Fruit fly (Drosophila melanogaster): ENCODE results near the gene Smyd3.

- TF ChIP-seq TFAM (GFP tag; optimal IDR thresholded peaks at IDR 0.05): peak; percentile 86
- peak; percentile 89 for TF ChIP-seq Taf1 (GFP tag; IDR thresholded peaks at IDR 0.05)
- peak; percentile 96 for TF ChIP-seq Dbx (GFP tag; IDR thresholded peaks at IDR 0.05)
- peak; percentile 97 for TF ChIP-seq Atf6 (GFP tag; IDR thresholded peaks at IDR 0.05)
- peak; percentile 94 for TF ChIP-seq run (tag; optimal IDR thresholded peaks at IDR 0.05)
- TF ChIP-seq vnd (GFP tag; IDR thresholded peaks at IDR 0.05; ENCODE audit: partially characterized antibody): peak; percentile 55
- peak; percentile 28 for TF ChIP-seq Dp (GFP tag; optimal IDR thresholded peaks at IDR 0.05)
- peak; percentile 95 for TF ChIP-seq CG17385 (GFP tag; optimal IDR thresholded peaks at IDR 0.05)
- TF ChIP-seq Hr3 (GFP tag; optimal IDR thresholded peaks at IDR 0.05): peak; percentile 96
Observed at dm6 chrX:2646022-2646761, 37.5 kb upstream of the Smyd3 start.
